Fruit fly (Drosophila melanogaster) whole organism, prepupa: ENCODE results near the gene ND-PDSW.

ENCODE experiments used
- Blimp-1 ChIP-seq: fragments of 200-800 bp; sonication (Bioruptor generic); optimal IDR thresholded peaks from 3 replicates; lab custom pipeline; 2017; ENCODE audit warnings: missing biosample characterization, missing genetic modification characterization, mild to moderate bottlenecking, moderate library complexity, missing genetic modification reagents
- CG10669 ChIP-seq: fragments of 200-800 bp; sonication (Bioruptor generic); optimal IDR thresholded peaks from 3 replicates; lab custom pipeline; 2018; ENCODE audit warnings: missing biosample characterization, mild to moderate bottlenecking, missing genetic modification characterization, moderate library complexity
- CG11294 ChIP-seq: fragments of 200-800 bp; sonication (Bioruptor generic); IDR thresholded peaks from 2 replicates; pipeline ENCODE4 v1.3.6; 2022; ENCODE audit warnings: missing biosample characterization, missing genetic modification characterization
- CG11902 ChIP-seq: fragments of 200-800 bp; sonication (Bioruptor generic); optimal IDR thresholded peaks from 3 replicates; lab custom pipeline; 2016; ENCODE audit warnings: missing biosample characterization, missing genetic modification characterization
- CG15336 ChIP-seq: fragments of 200-800 bp; sonication (Bioruptor generic); IDR thresholded peaks from 2 replicates; pipeline ENCODE4 v1.3.6; 2022; ENCODE audit warnings: missing biosample characterization, missing genetic modification characterization
- CG16779 ChIP-seq: fragments of 200-800 bp; sonication (Bioruptor generic); optimal IDR thresholded peaks from 3 replicates; lab custom pipeline; 2017; ENCODE audit warnings: missing biosample characterization, mild to moderate bottlenecking, missing genetic modification characterization
- CG3032 ChIP-seq: fragments of 200-800 bp; optimal IDR thresholded peaks from 2 replicates; lab custom pipeline; 2019; ENCODE audit warnings: missing biosample characterization, mild to moderate bottlenecking, missing genetic modification characterization, moderate library complexity
- CG31627 ChIP-seq: fragments of 200-800 bp; sonication (Bioruptor generic); optimal IDR thresholded peaks from 3 replicates; lab custom pipeline; 2016; ENCODE audit warnings: missing biosample characterization, missing genetic modification characterization
- CG32006 ChIP-seq: fragments of 200-800 bp; sonication (Bioruptor generic); optimal IDR thresholded peaks from 3 replicates; lab custom pipeline; 2017; ENCODE audit warnings: missing biosample characterization, mild to moderate bottlenecking, missing genetic modification characterization
- CG34406 ChIP-seq: fragments of 200-800 bp; sonication (Bioruptor generic); optimal IDR thresholded peaks from 3 replicates; lab custom pipeline; 2016; ENCODE audit warnings: missing biosample characterization, missing genetic modification characterization
- CG3919 ChIP-seq: fragments of 200-800 bp; sonication (Bioruptor generic); optimal IDR thresholded peaks from 3 replicates; lab custom pipeline; 2016; ENCODE audit warnings: missing biosample characterization, missing genetic modification characterization
- CG6163 ChIP-seq: fragments of 200-800 bp; sonication (Bioruptor generic); IDR thresholded peaks from 3 replicates; pipeline ENCODE4 v1.3.6; 2022; ENCODE audit warnings: missing biosample characterization, missing genetic modification characterization
- CG6276 ChIP-seq: fragments of 200-800 bp; sonication (Bioruptor generic); optimal IDR thresholded peaks from 2 replicates; lab custom pipeline; 2017; ENCODE audit warnings: missing biosample characterization, mild to moderate bottlenecking, missing genetic modification characterization
- CG6792 ChIP-seq: fragments of 200-800 bp; sonication (Bioruptor generic); optimal IDR thresholded peaks from 3 replicates; lab custom pipeline; 2016; ENCODE audit warnings: missing biosample characterization, missing genetic modification characterization
- CG6808 ChIP-seq: fragments of 200-800 bp; sonication (Bioruptor generic); optimal IDR thresholded peaks from 3 replicates; lab custom pipeline; 2017; ENCODE audit warnings: missing biosample characterization, missing genetic modification characterization, mild to moderate bottlenecking, moderate library complexity, missing genetic modification reagents
- CG6854 ChIP-seq: fragments of 200-800 bp; sonication (Bioruptor generic); optimal IDR thresholded peaks from 2 replicates; lab custom pipeline; 2017; ENCODE audit warnings: missing biosample characterization, mild to moderate bottlenecking, missing genetic modification characterization
- CG7368 ChIP-seq: fragments of 200-800 bp; sonication (Bioruptor generic); optimal IDR thresholded peaks from 3 replicates; lab custom pipeline; 2016; ENCODE audit warnings: missing biosample characterization, missing genetic modification characterization
- CG8119 ChIP-seq: fragments of 200-800 bp; sonication (Bioruptor generic); IDR thresholded peaks from 3 replicates; pipeline ENCODE4 v1.3.6; 2022; ENCODE audit warnings: missing biosample characterization, missing genetic modification characterization
- CG8632 ChIP-seq: fragments of 200-800 bp; sonication (Bioruptor generic); optimal IDR thresholded peaks from 3 replicates; lab custom pipeline; 2016; ENCODE audit warnings: missing biosample characterization, missing genetic modification characterization
- CG9139 ChIP-seq: fragments of 200-800 bp; sonication (Bioruptor generic); optimal IDR thresholded peaks from 3 replicates; lab custom pipeline; 2017; ENCODE audit warnings: missing biosample characterization, mild to moderate bottlenecking, missing genetic modification characterization
- Eip75B ChIP-seq: fragments of 200-800 bp; sonication (Bioruptor generic); optimal IDR thresholded peaks from 3 replicates; lab custom pipeline; 2016; ENCODE audit warnings: missing biosample characterization, missing genetic modification characterization
- Eip78C ChIP-seq: fragments of 200-800 bp; sonication (Bioruptor generic); peaks from one replicate; lab custom pipeline; 2016; ENCODE audit warnings: missing biosample characterization, missing genetic modification characterization
- Eip93F ChIP-seq: fragments of 200-800 bp; sonication (Bioruptor generic); optimal IDR thresholded peaks from 2 replicates; lab custom pipeline; 2016; ENCODE audit warnings: missing biosample characterization, mild to moderate bottlenecking, missing genetic modification characterization
- Ets21C ChIP-seq: fragments of 200-800 bp; sonication (Bioruptor generic); optimal IDR thresholded peaks from 3 replicates; lab custom pipeline; 2016; ENCODE audit warnings: missing biosample characterization, missing genetic modification characterization
- Gug ChIP-seq: fragments of 200-800 bp; sonication (Bioruptor generic); IDR thresholded peaks from 2 replicates; pipeline ENCODE4 v1.3.6; 2022; ENCODE audit warnings: missing biosample characterization, missing genetic modification characterization
- Hr39 ChIP-seq: fragments of 200-800 bp; sonication (Bioruptor generic); optimal IDR thresholded peaks from 2 replicates; lab custom pipeline; 2016; ENCODE audit warnings: missing biosample characterization, missing genetic modification characterization
- Hr4 ChIP-seq: fragments of 200-800 bp; sonication (Bioruptor generic); optimal IDR thresholded peaks from 3 replicates; lab custom pipeline; 2016; ENCODE audit warnings: missing biosample characterization, missing genetic modification characterization
- OdsH ChIP-seq: fragments of 200-800 bp; sonication (Bioruptor generic); optimal IDR thresholded peaks from 3 replicates; lab custom pipeline; 2016; ENCODE audit warnings: missing biosample characterization, missing genetic modification characterization
- Smox ChIP-seq: fragments of 200-800 bp; sonication (Bioruptor generic); optimal IDR thresholded peaks from 3 replicates; lab custom pipeline; 2016; ENCODE audit warnings: missing biosample characterization, missing genetic modification characterization
- Sox14 ChIP-seq: fragments of 200-800 bp; sonication (Bioruptor generic); optimal IDR thresholded peaks from 3 replicates; lab custom pipeline; 2016; ENCODE audit warnings: missing biosample characterization, missing genetic modification characterization
- acj6 ChIP-seq: fragments of 200-800 bp; sonication (Bioruptor generic); optimal IDR thresholded peaks from 3 replicates; lab custom pipeline; 2016; ENCODE audit warnings: missing biosample characterization, missing genetic modification characterization
- cyc ChIP-seq: fragments of 200-800 bp; sonication (Bioruptor generic); optimal IDR thresholded peaks from 3 replicates; lab custom pipeline; 2016; ENCODE audit warnings: missing biosample characterization, missing genetic modification characterization
- dac ChIP-seq: fragments of 200-800 bp; sonication (Bioruptor generic); optimal IDR thresholded peaks from 2 replicates; lab custom pipeline; 2017; ENCODE audit warnings: missing biosample characterization, mild to moderate bottlenecking, missing genetic modification characterization
- dsx ChIP-seq: fragments of 200-800 bp; optimal IDR thresholded peaks from 3 replicates; lab custom pipeline; 2019; ENCODE audit warnings: missing biosample characterization, mild to moderate bottlenecking, missing genetic modification characterization, moderate library complexity; ENCODE audit not compliant: poor library complexity, severe bottlenecking
- eg ChIP-seq: fragments of 200-800 bp; sonication (Bioruptor generic); IDR thresholded peaks from 3 replicates; pipeline ENCODE4 v1.3.6; 2022; ENCODE audit warnings: missing biosample characterization, missing genetic modification characterization
- fd85E ChIP-seq: fragments of 200-800 bp; sonication (Bioruptor generic); optimal IDR thresholded peaks from 3 replicates; lab custom pipeline; 2016; ENCODE audit warnings: missing biosample characterization, missing genetic modification characterization
- fkh ChIP-seq: fragments of 200-800 bp; sonication (Bioruptor generic); optimal IDR thresholded peaks from 3 replicates; lab custom pipeline; 2017; ENCODE audit warnings: missing biosample characterization, mild to moderate bottlenecking, missing genetic modification characterization, moderate library complexity
- lz ChIP-seq: fragments of 200-800 bp; sonication (Bioruptor generic); optimal IDR thresholded peaks from 3 replicates; lab custom pipeline; 2016; ENCODE audit warnings: missing biosample characterization, missing genetic modification characterization
- pdm3 ChIP-seq: fragments of 200-800 bp; sonication (Bioruptor generic); optimal IDR thresholded peaks from 3 replicates; lab custom pipeline; 2016; ENCODE audit warnings: missing biosample characterization, missing genetic modification characterization
- spab ChIP-seq: fragments of 200-800 bp; sonication (Bioruptor generic); optimal IDR thresholded peaks from 2 replicates; lab custom pipeline; 2017; ENCODE audit warnings: missing biosample characterization, mild to moderate bottlenecking, missing genetic modification characterization, missing genetic modification reagents
- svp ChIP-seq: fragments of 200-800 bp; sonication (Bioruptor generic); peaks from one replicate; lab custom pipeline; 2016; ENCODE audit warnings: missing biosample characterization, missing genetic modification characterization
- vri ChIP-seq: fragments of 200-800 bp; sonication (Bioruptor generic); optimal IDR thresholded peaks from 3 replicates; lab custom pipeline; 2016; ENCODE audit warnings: missing biosample characterization, mild to moderate bottlenecking, missing genetic modification characterization

The ND-PDSW gene

dm6 chr2L:3428419-3429097 lies 37.4 kb upstream of the ND-PDSW start:
- TF ChIP-seq Smox (GFP tag; lab: Kevin White, UChicago) = no peak
- TF ChIP-seq Hr4 = peak; percentile 70
- no peak for TF ChIP-seq CG31627
- TF ChIP-seq fkh = no peak
- no peak for TF ChIP-seq CG6163 (GFP tag; lab: Robert Waterston, UW)
- TF ChIP-seq CG15336 = peak; percentile 70
- no peak for TF ChIP-seq CG34406 (GFP tag; lab: Kevin White, UChicago)
- peak; percentile 36 for TF ChIP-seq pdm3 (GFP tag; lab: Kevin White, UChicago)
- TF ChIP-seq OdsH (GFP tag; lab: Kevin White, UChicago) = peak; percentile 8
- no peak for TF ChIP-seq cyc
- peak; percentile 37 for TF ChIP-seq CG6276 (GFP tag; lab: Kevin White, UChicago)
- no peak for TF ChIP-seq Hr39 (GFP tag; lab: Kevin White, UChicago)
- TF ChIP-seq CG8119 (GFP tag; lab: Robert Waterston, UW) = peak; percentile 71
- peak; percentile 40 for TF ChIP-seq Eip78C (GFP tag; lab: Kevin White, UChicago)
- no peak for TF ChIP-seq svp (GFP tag; lab: Kevin White, UChicago)
- peak; percentile 70; the same call in 2 of the 3 replicates for TF ChIP-seq eg (GFP tag; lab: Robert Waterston, UW)
- no peak for TF ChIP-seq Eip93F (GFP tag; lab: Kevin White, UChicago)
- TF ChIP-seq CG32006 (GFP tag; lab: Kevin White, UChicago) = peak; percentile 39

DNA sequence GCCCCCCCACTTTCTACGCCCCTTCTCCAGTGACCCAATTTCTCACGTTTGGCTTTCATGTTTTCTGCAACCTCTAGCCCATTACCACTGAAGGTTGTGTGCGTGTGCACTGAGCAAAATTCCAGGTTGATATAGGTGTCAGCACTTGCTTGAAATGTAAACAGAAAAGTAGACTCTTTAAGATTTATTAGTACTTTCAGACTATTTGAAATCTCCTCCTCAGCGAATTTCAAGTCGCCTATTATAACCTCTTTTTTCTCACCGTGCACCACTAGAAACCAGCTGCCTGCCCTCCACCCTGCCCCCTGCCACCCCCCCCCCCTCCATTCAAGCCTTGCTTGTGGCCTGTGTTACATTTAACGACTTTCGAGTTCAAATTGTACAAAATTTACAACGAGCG lies 30.9 kb upstream of the ND-PDSW start:
- no peak for TF ChIP-seq lz (GFP tag; lab: Kevin White, UChicago)
- TF ChIP-seq CG6792 (GFP tag; lab: Kevin White, UChicago) = no peak
- TF ChIP-seq CG8119 (GFP tag; lab: Robert Waterston, UW) = 0 out of 3 replicates have a peak, but pooled peaks have one; percentile 41
- peak; percentile 63 for TF ChIP-seq CG32006 (GFP tag; lab: Kevin White, UChicago)
- no peak for TF ChIP-seq CG31627
- TF ChIP-seq eg (GFP tag; lab: Robert Waterston, UW) = peak; percentile 75; the same call in 2 of the 3 replicates
- no peak for TF ChIP-seq spab (GFP tag; lab: Kevin White, UChicago)
- no peak for TF ChIP-seq fd85E (GFP tag; lab: Kevin White, UChicago)
- TF ChIP-seq svp (GFP tag; lab: Kevin White, UChicago) = peak; percentile 35
- TF ChIP-seq CG11902 (GFP tag; lab: Kevin White, UChicago) = no peak
- no peak for TF ChIP-seq CG9139
- TF ChIP-seq CG34406 (GFP tag; lab: Kevin White, UChicago) = no peak
- TF ChIP-seq Eip93F (GFP tag; lab: Kevin White, UChicago) = no peak
- TF ChIP-seq OdsH (GFP tag; lab: Kevin White, UChicago) = peak; percentile 13
- TF ChIP-seq CG15336 = peak; percentile 66
- TF ChIP-seq cyc = no peak
- peak; percentile 38; the same call in 1 of the 2 replicates for TF ChIP-seq Gug (GFP tag; lab: Robert Waterston, UW)
- no peak for TF ChIP-seq Ets21C (GFP tag; lab: Kevin White, UChicago)
- TF ChIP-seq CG7368 (GFP tag; lab: Kevin White, UChicago) = no peak
- TF ChIP-seq CG6276 (GFP tag; lab: Kevin White, UChicago) = peak; percentile 42
- TF ChIP-seq Eip75B = no peak
- TF ChIP-seq CG10669 = no peak
- peak; percentile 30 for TF ChIP-seq dac (GFP tag; lab: Kevin White, UChicago)
- TF ChIP-seq Eip78C (GFP tag; lab: Kevin White, UChicago) = peak; percentile 32
- TF ChIP-seq CG8632 (GFP tag; lab: Kevin White, UChicago) = no peak
- no peak for TF ChIP-seq pdm3 (GFP tag; lab: Kevin White, UChicago)
- TF ChIP-seq CG6163 (GFP tag; lab: Robert Waterston, UW) = peak; percentile 68
- TF ChIP-seq CG11294 (GFP tag; lab: Robert Waterston, UW) = no peak; the same call in 1 of the 2 replicates
- TF ChIP-seq CG6808 (GFP tag; lab: Kevin White, UChicago) = no peak
- TF ChIP-seq Blimp-1 (GFP tag; lab: Kevin White, UChicago) = no peak
- no peak for TF ChIP-seq CG6854
- peak; percentile 63 for TF ChIP-seq Hr4

DNA sequence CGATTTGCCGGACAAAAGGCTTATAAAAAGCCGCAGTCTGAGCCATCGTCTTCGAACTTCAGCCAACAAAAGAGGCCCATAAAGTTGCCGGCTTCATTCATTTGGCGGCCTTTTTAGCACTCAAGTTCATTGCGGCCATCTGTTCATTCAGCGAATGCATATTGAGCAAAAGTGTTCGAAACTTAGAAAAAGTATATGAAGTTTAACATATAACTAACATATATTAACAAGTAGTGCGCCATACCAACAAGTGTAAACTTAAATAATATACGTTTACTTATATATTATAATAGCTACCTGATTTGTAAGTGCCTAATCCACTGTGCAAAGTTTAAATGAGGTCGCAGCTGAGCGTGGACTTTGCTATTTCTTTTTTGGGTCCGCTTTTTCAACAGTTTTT lies 29.6 kb upstream of the ND-PDSW start:
- TF ChIP-seq dsx (no peak), Eip75B (no peak), CG10669 (no peak), Eip93F (GFP tag; lab: Kevin White, UChicago) (no peak), CG6276 (GFP tag; lab: Kevin White, UChicago) (peak; percentile 12), dac (GFP tag; lab: Kevin White, UChicago) (peak; percentile 43), CG11902 (GFP tag; lab: Kevin White, UChicago) (no peak), CG3032 (no peak), CG6808 (GFP tag; lab: Kevin White, UChicago) (no peak), CG34406 (GFP tag; lab: Kevin White, UChicago) (no peak), Blimp-1 (GFP tag; lab: Kevin White, UChicago) (no peak), CG16779 (tag; lab: Kevin White, UChicago) (no peak), Eip78C (GFP tag; lab: Kevin White, UChicago) (peak; percentile 67), CG8119 (GFP tag; lab: Robert Waterston, UW) (peak; percentile 68), Hr39 (GFP tag; lab: Kevin White, UChicago) (no peak), fd85E (GFP tag; lab: Kevin White, UChicago) (no peak), CG6163 (GFP tag; lab: Robert Waterston, UW) (peak; percentile 52; the same call in 2 of the 3 replicates), CG32006 (GFP tag; lab: Kevin White, UChicago) (peak; percentile 47), CG7368 (GFP tag; lab: Kevin White, UChicago) (no peak), CG3919 (GFP tag; lab: Kevin White, UChicago) (no peak), vri (GFP tag; lab: Kevin White, UChicago) (no peak), acj6 (GFP tag; lab: Kevin White, UChicago) (no peak), eg (GFP tag; lab: Robert Waterston, UW) (peak; percentile 28; the same call in 1 of the 3 replicates), CG6854 (no peak), OdsH (GFP tag; lab: Kevin White, UChicago) (peak; percentile 39), Sox14 (GFP tag; lab: Kevin White, UChicago) (peak; percentile 15)
